Fruit fly (Drosophila melanogaster) Kc167 (cell line): ENCODE measurements around the gene net.

Experiments used
- Myc ChIP-seq: fragments of >200 bp; optimal IDR thresholded peaks from 2 replicates; lab custom pipeline; 2017; ENCODE audit warnings: missing external identifiers
- Sin3A ChIP-seq: fragments of >200 bp; optimal IDR thresholded peaks from 2 replicates; lab custom pipeline; 2018; ENCODE audit warnings: missing external identifiers
- h ChIP-seq: fragments of >200 bp; optimal IDR thresholded peaks from 3 replicates; lab custom pipeline; 2018; ENCODE audit warnings: missing external identifiers
- psq ChIP-seq: fragments of >200 bp; optimal IDR thresholded peaks from 2 replicates; lab custom pipeline; 2017; ENCODE audit warnings: missing external identifiers

DNA sequence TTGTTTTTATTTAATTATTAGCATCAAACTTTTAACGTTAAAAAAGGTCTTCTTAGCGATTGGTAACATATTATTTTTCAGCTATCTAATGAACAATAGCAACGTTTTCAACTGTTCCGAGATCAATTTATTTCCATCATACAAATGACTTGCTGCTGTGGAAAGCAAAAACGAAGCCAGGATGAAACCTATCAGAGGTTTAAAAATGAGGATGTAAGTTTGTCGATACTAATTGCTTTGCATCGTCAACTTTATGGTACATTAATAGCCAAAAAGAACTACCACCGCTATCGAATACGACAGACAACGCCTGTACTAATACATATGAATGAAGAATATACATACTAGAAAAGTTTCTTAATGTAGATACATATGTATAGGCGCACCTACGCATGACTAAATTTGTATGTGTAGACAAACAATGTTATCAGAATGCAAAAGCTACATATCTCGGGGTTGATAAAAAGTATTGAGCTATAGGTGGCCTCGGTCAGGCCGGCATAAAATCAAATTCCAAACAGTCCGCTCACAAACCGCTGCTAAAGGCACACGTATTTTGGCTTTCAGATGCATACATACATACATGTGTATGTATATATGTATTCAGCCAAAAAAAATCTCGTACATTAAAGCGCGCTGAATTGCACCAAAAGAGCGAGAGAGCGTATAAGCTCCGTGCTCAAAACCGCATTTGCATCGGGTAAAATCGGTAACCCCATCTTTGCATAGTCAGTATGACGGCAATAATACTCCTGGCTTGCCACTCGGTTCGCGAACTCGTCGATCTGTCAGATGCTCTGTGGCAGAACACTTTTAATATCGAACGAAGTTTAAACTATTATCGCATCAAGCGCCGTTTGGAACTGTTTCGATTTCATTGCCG is 15.1 kb downstream of the net start:
- no peak for TF ChIP-seq h (lab: Kevin White, UChicago)
- no peak for TF ChIP-seq Myc
- no peak for TF ChIP-seq psq (lab: Kevin White, UChicago)
- TF ChIP-seq Sin3A (lab: Kevin White, UChicago): no peak
